Worm (Caenorhabditis elegans) whole organism, L1 larva: ENCODE data around the gene rpy-1.
A peak's percentile ranks its signal among the peaks of the same experiment; 100 is the strongest.

Source experiments
- C04F5.9 ChIP-seq: sonication (generic microtip); optimal IDR thresholded peaks from 2 replicates; lab custom pipeline; 2016; ENCODE audit warnings: missing genetic modification characterization, missing compliant biosample characterization
- ceh-8 ChIP-seq: fragments of 200-800 bp; sonication (Bioruptor generic); optimal IDR thresholded peaks from 2 replicates; lab custom pipeline; 2018; ENCODE audit warnings: mild to moderate bottlenecking, missing genetic modification characterization, moderate library complexity, missing compliant biosample characterization
- ceh-88 ChIP-seq: fragments of 200-800 bp; sonication (Bioruptor generic); IDR thresholded peaks from 2 replicates; pipeline ENCODE4 v1.3.6; 2022; ENCODE audit warnings: missing genetic modification characterization, missing compliant biosample characterization
- efl-1 ChIP-seq, 4 experiments: fragments of 150-350 bp; optimal IDR thresholded peaks in 3 of 4; peaks in 1 of 4; 1 replicate in 1 of 4; 2 replicates in 3 of 4; lab custom pipeline; 2014; ENCODE audit warnings: missing biosample characterization in 2 of 4, missing genetic modification characterization in 2 of 4, missing genetic modification reagents in 2 of 4
- egl-13 ChIP-seq: sonication (generic microtip); optimal IDR thresholded peaks from 2 replicates; lab custom pipeline; 2016; ENCODE audit warnings: missing genotype, missing genetic modification reagents, missing genetic modification characterization, missing compliant biosample characterization
- egl-27 ChIP-seq, 2 experiments: fragments of 150-350 bp in 1 of 2; sonication (generic microtip); optimal IDR thresholded peaks; 3 replicates each; lab custom pipeline; 2017 to 2018; ENCODE audit warnings: missing biosample characterization in 2 of 2, missing genetic modification characterization in 2 of 2, missing genetic modification reagents in 2 of 2
- elt-2 ChIP-seq: sonication (generic microtip); optimal IDR thresholded peaks from 2 replicates; lab custom pipeline; 2016; ENCODE audit warnings: missing genetic modification characterization, mild to moderate bottlenecking, inconsistent platforms, missing compliant biosample characterization, missing genetic modification reagents
- fos-1 ChIP-seq: fragments of 150-350 bp; optimal IDR thresholded peaks from 2 replicates; lab custom pipeline; 2014; ENCODE audit warnings: missing biosample characterization, missing genetic modification characterization
- isw-1 ChIP-seq: fragments of 200-800 bp; sonication (Bioruptor generic); IDR thresholded peaks from 2 replicates; pipeline ENCODE4 v1.3.6; 2022; ENCODE audit warnings: missing genetic modification characterization, missing compliant biosample characterization
- lsy-2 ChIP-seq, 2 experiments: fragments of 150-350 bp; optimal IDR thresholded peaks; 2 replicates each; lab custom pipeline; 2014; ENCODE audit warnings: missing biosample characterization in 2 of 2, missing genetic modification characterization in 2 of 2
- nhr-12 ChIP-seq: sonication (generic microtip); optimal IDR thresholded peaks from 2 replicates; lab custom pipeline; 2017; ENCODE audit warnings: missing biosample characterization, missing genetic modification characterization
- nhr-28 ChIP-seq: fragments of 150-350 bp; optimal IDR thresholded peaks from 2 replicates; lab custom pipeline; 2014; ENCODE audit warnings: missing biosample characterization, missing genetic modification characterization
- nhr-71 ChIP-seq: sonication (generic microtip); optimal IDR thresholded peaks from 2 replicates; lab custom pipeline; 2016; ENCODE audit warnings: mild to moderate bottlenecking, missing genetic modification characterization, moderate library complexity, missing compliant biosample characterization
- nhr-85 ChIP-seq: sonication (generic microtip); peaks from one replicate; lab custom pipeline; 2016; ENCODE audit warnings: missing genetic modification characterization, inconsistent platforms, missing compliant biosample characterization
- pag-3 ChIP-seq: sonication (generic microtip); optimal IDR thresholded peaks from 2 replicates; lab custom pipeline; 2017; ENCODE audit warnings: missing genetic modification characterization, mild to moderate bottlenecking, missing compliant biosample characterization, antibody characterized with exemption, borderline replicate concordance; ENCODE audit not compliant: insufficient read depth
- skn-1 ChIP-seq: fragments of 150-350 bp; optimal IDR thresholded peaks from 2 replicates; lab custom pipeline; 2014; ENCODE audit warnings: missing biosample characterization, missing genetic modification characterization
- snu-23 ChIP-seq: sonication (generic microtip); optimal IDR thresholded peaks from 2 replicates; lab custom pipeline; 2016; ENCODE audit warnings: missing genetic modification characterization, missing compliant biosample characterization
- sup-37 ChIP-seq: fragments of 200-800 bp; sonication (Bioruptor generic); optimal IDR thresholded peaks from 2 replicates; lab custom pipeline; 2018; ENCODE audit warnings: mild to moderate bottlenecking, missing genetic modification characterization, missing compliant biosample characterization
- tlp-1 ChIP-seq: fragments of 150-350 bp; optimal IDR thresholded peaks from 2 replicates; lab custom pipeline; 2014; ENCODE audit warnings: missing biosample characterization, missing genetic modification characterization
- unc-62 ChIP-seq: fragments of 150-350 bp; optimal IDR thresholded peaks from 2 replicates; lab custom pipeline; 2014; ENCODE audit warnings: missing biosample characterization, missing genetic modification reagents, missing genetic modification characterization
- vab-15 ChIP-seq: sonication (generic microtip); optimal IDR thresholded peaks from 2 replicates; lab custom pipeline; 2017; ENCODE audit warnings: missing genotype, mild to moderate bottlenecking, missing genetic modification characterization, missing compliant biosample characterization
- xbp-1 ChIP-seq: sonication (generic microtip); optimal IDR thresholded peaks from 2 replicates; lab custom pipeline; 2016; ENCODE audit warnings: missing genetic modification characterization, missing compliant biosample characterization

The rpy-1 gene

DNA sequence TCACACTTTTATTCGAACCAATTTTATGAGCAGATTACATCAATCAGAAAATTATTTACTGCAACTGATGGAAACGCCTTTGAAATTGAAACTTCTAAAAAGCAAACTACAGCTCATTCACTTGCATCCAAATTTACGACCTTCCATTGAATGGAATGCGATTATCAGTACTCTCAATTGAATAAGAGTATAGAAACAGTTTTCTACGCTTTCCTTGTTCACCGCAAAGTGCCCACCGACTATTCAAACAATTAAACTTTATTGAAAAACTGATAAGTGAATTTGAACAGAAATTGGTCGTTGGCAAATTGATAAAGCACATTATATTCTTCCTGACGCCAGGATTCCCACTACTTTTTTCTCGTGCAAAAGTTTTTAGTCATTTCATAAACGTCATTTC, 39.5 kb downstream of the rpy-1 start:
- TF ChIP-seq isw-1 (GFP tag; lab: Robert Waterston, UW): no peak
- peak; percentile 64 for TF ChIP-seq elt-2
- no peak for TF ChIP-seq C04F5.9
- TF ChIP-seq, all 84 proteins: peak for 1

DNA sequence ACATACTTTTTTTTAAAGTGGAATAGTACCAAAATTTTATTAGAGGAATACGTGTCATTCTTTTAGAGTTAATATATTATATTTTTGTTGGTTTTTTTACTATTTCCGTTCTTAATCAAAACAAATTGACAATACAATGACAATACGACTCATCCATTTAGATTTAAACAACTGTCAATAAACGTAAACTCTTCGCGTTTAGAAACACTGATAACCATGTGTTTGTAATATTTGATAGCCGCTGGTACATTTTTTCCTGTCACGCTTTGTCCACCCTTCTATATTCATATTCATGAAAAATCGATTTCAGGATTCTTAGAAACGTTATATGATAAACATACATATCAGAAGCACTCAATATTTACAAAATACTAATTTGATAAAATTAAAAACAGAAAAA, 41.6 kb downstream of the rpy-1 start:
- TF ChIP-seq efl-1 (optimal IDR thresholded peaks at IDR 0.05; lab: Kevin White, UChicago) (no peak), efl-1 (GFP tag; optimal IDR thresholded peaks at IDR 0.05 in 1 of 2; lab: Kevin White, UChicago) (no peak), nhr-85 (tag; lab: Kevin White, UChicago) (no peak), xbp-1 (tag; lab: Kevin White, UChicago) (no peak), egl-27 (tag; optimal IDR thresholded peaks at IDR 0.05; lab: Kevin White, UChicago) (no peak), isw-1 (GFP tag; lab: Robert Waterston, UW) (no peak), ceh-88 (no peak), vab-15 (tag; lab: Kevin White, UChicago) (no peak), nhr-28 (no peak), elt-2 (no peak)
- TF ChIP-seq, all 84 proteins: peak for 0

DNA sequence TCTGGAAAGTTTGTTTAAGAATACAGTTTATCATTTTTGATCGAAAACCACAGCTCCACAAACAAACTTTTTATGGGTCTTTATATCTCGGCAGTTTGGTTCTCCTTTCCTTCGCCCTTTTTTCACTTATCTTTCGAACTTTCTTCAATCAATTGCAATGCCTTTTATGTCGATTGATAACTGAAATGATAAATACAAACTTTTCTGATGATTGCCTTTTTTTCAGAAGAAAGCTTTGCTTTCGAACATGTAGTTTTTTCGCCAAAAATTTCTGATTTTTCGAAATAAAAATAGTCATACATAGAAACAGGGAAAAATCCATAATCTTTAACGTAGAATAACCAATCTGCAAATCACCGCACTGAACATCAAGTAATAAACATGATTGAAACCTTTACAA, 44.2 kb downstream of the rpy-1 start, which contains the start of gene T19D12.2:
Gene T19D12.2, plus strand, starts transcription at position 125 of the 400 bp plus-strand sequence.
- TF ChIP-seq pag-3 (tag; lab: Kevin White, UChicago) (no peak), tlp-1 (peak; percentile 4), elt-2 (peak; percentile 39)

DNA sequence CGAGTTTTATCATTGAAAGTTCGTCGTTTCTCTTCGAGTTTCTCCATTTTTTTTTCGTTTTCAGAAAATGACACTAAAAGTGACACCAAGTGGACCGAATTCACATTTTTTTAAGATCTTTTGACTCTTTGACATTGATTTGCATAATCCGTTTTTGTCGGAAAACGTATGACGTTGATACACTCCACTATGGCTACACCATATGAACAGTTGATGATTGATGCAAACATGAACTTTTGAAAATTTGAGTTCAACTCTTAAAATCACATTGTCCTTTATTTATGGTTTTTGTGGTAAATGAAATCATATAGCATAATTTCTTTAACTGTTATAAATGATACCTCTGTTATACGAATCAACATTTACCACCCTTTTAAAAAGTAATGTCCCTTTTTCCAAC, 46.7 kb downstream of the rpy-1 start, which contains the start of gene T19D12.10:
Gene T19D12.10, minus strand, starts transcription at position 101 of the 400 bp plus-strand sequence.
- TF ChIP-seq skn-1 (tag; lab: Kevin White, UChicago) (no peak), lsy-2 (tag; optimal IDR thresholded peaks at IDR 0.05; lab: Kevin White, UChicago) (no peak), ceh-8 (no peak), fos-1 (no peak), vab-15 (tag; lab: Kevin White, UChicago) (no peak), nhr-71 (no peak), unc-62 (GFP tag; lab: Kevin White, UChicago) (no peak), egl-13 (tag; lab: Kevin White, UChicago) (no peak), sup-37 (GFP tag; lab: Kevin White, UChicago) (no peak)

DNA sequence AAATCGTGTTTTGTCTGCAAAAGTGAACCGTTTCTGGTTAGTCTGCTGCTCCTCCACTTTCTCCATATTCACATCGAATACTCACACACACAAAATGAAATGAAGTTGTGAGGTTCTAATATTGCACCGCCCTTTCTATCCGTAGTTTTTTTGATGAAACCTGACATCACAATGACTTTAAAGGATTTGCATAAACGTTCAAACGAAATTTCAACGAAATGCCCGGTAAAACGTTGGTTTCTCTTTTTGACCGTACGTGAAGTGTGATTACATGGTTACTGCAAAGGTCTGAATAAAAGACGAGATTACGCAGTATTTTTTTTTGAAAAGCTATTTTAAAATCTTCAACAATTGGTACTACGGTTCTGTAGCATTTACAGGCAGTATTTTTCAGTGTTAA, 51.2 kb downstream of the rpy-1 start, which contains the start of gene T19D12.9:
Gene T19D12.9, minus strand, starts transcription at position 101 of the 400 bp plus-strand sequence.
- no peak for TF ChIP-seq snu-23 (GFP tag; lab: Kevin White, UChicago)
- no peak for TF ChIP-seq ceh-88
- no peak for TF ChIP-seq unc-62 (GFP tag; lab: Kevin White, UChicago)
- no peak for TF ChIP-seq nhr-12 (tag; lab: Kevin White, UChicago)
- no peak for TF ChIP-seq efl-1 (optimal IDR thresholded peaks at IDR 0.05; lab: Kevin White, UChicago)
- TF ChIP-seq efl-1 (GFP tag; optimal IDR thresholded peaks at IDR 0.05 in 1 of 2; lab: Kevin White, UChicago): peak in 1 of 2 experiments; percentile 10
